Fruit fly (Drosophila melanogaster) whole organism, embryonic: ENCODE measurements around the gene Sumo.

Experiments used
- Abd-B ChIP-seq: fragments of 200-800 bp; sonication (Bioruptor generic); optimal IDR thresholded peaks from 2 replicates; lab custom pipeline; 2018; ENCODE audit warnings: missing biosample characterization, mild to moderate bottlenecking, missing genetic modification characterization, moderate library complexity
- Awh ChIP-seq: fragments of 200-800 bp; sonication (Bioruptor generic); IDR thresholded peaks from 2 replicates; pipeline ENCODE4, ENCODE4 v1.3.6; 2022; ENCODE audit warnings: missing biosample characterization, missing genetic modification characterization
- CG10267 ChIP-seq: fragments of 200-800 bp; sonication (Bioruptor generic); optimal IDR thresholded peaks from 2 replicates; lab custom pipeline; 2018; ENCODE audit warnings: missing biosample characterization, mild to moderate bottlenecking, missing genetic modification characterization, moderate library complexity
- CG10543 ChIP-seq: fragments of 200-800 bp; sonication (Bioruptor generic); optimal IDR thresholded peaks from 3 replicates; lab custom pipeline; 2017; ENCODE audit warnings: missing biosample characterization, mild to moderate bottlenecking, missing genetic modification characterization, moderate library complexity
- CG10959 ChIP-seq: fragments of 200-800 bp; sonication (Bioruptor generic); IDR thresholded peaks from 2 replicates; pipeline ENCODE4 v1.3.6; 2022; ENCODE audit warnings: missing biosample characterization, missing genetic modification characterization
- CG11723 ChIP-seq: fragments of 200-800 bp; sonication (Bioruptor generic); optimal IDR thresholded peaks from 2 replicates; lab custom pipeline; 2017; ENCODE audit warnings: missing biosample characterization, mild to moderate bottlenecking, missing genetic modification characterization
- CG12942 ChIP-seq: fragments of 200-800 bp; sonication (Bioruptor generic); optimal IDR thresholded peaks from 3 replicates; lab custom pipeline; 2016; ENCODE audit warnings: missing biosample characterization, missing genetic modification characterization
- CG13287 ChIP-seq: fragments of 200-800 bp; sonication (Bioruptor generic); IDR thresholded peaks from 2 replicates; pipeline ENCODE4 v1.3.6; 2022; ENCODE audit warnings: missing biosample characterization, missing genetic modification characterization; ENCODE audit not compliant: partially characterized antibody
- CG14710 ChIP-seq: fragments of 200-800 bp; sonication (Bioruptor generic); optimal IDR thresholded peaks from 3 replicates; lab custom pipeline; 2019; ENCODE audit warnings: missing biosample characterization, mild to moderate bottlenecking, missing genetic modification characterization, moderate library complexity
- CG14860 ChIP-seq: fragments of 200-800 bp; sonication (Bioruptor generic); IDR thresholded peaks from 3 replicates; pipeline ENCODE4 v1.3.6; 2022; ENCODE audit warnings: missing biosample characterization, missing genetic modification characterization; ENCODE audit not compliant: partially characterized antibody
- CG1603 ChIP-seq: fragments of 200-800 bp; sonication (Bioruptor generic); optimal IDR thresholded peaks from 2 replicates; lab custom pipeline; 2019; ENCODE audit warnings: missing biosample characterization, mild to moderate bottlenecking, missing genetic modification characterization, moderate library complexity
- CG17186 ChIP-seq: fragments of 200-800 bp; sonication (Bioruptor generic); optimal IDR thresholded peaks from 3 replicates; lab custom pipeline; 2017; ENCODE audit warnings: missing biosample characterization, missing genetic modification reagents, missing genetic modification characterization
- CG1792 ChIP-seq: fragments of 200-800 bp; sonication (Bioruptor generic); optimal IDR thresholded peaks from 2 replicates; lab custom pipeline; 2016; ENCODE audit warnings: missing biosample characterization, missing genetic modification characterization
- CG18619 ChIP-seq: fragments of 200-800 bp; sonication (Bioruptor generic); optimal IDR thresholded peaks from 3 replicates; lab custom pipeline; 2017; ENCODE audit warnings: missing biosample characterization, mild to moderate bottlenecking, missing genetic modification characterization
- CG2129 ChIP-seq: fragments of 200-800 bp; sonication (Bioruptor generic); IDR thresholded peaks from 2 replicates; pipeline ENCODE4 v1.3.6; 2022; ENCODE audit warnings: missing biosample characterization, missing genetic modification characterization; ENCODE audit not compliant: partially characterized antibody
- CG2678 ChIP-seq: fragments of 200-800 bp; sonication (Bioruptor generic); optimal IDR thresholded peaks from 3 replicates; lab custom pipeline; 2019; ENCODE audit warnings: missing biosample characterization, mild to moderate bottlenecking, missing genetic modification characterization, moderate library complexity
- CG2712 ChIP-seq: fragments of 200-800 bp; optimal IDR thresholded peaks from 3 replicates; lab custom pipeline; 2019; ENCODE audit warnings: missing biosample characterization, mild to moderate bottlenecking, missing genetic modification characterization, moderate library complexity
- CG3065 ChIP-seq: fragments of 200-800 bp; sonication (Bioruptor generic); optimal IDR thresholded peaks from 2 replicates; lab custom pipeline; 2016; ENCODE audit warnings: missing biosample characterization, missing genetic modification characterization
- CG31365 ChIP-seq: fragments of 200-800 bp; sonication (Bioruptor generic); optimal IDR thresholded peaks from 2 replicates; lab custom pipeline; 2018; ENCODE audit warnings: missing biosample characterization, mild to moderate bottlenecking, missing genetic modification characterization
- CG32532 ChIP-seq: fragments of 200-800 bp; sonication (Bioruptor generic); IDR thresholded peaks from 2 replicates; pipeline ENCODE4 v1.3.6; 2022; ENCODE audit warnings: missing biosample characterization, missing genetic modification characterization
- CG34422 ChIP-seq: fragments of 200-800 bp; sonication (Bioruptor generic); IDR thresholded peaks from 3 replicates; pipeline ENCODE4 v1.3.6; 2022; ENCODE audit warnings: missing biosample characterization, missing genetic modification characterization
- CG42726 ChIP-seq: fragments of 200-800 bp; sonication (Bioruptor generic); IDR thresholded peaks from 2 replicates; pipeline ENCODE4 v1.3.6; 2022; ENCODE audit warnings: missing biosample characterization, missing genetic modification characterization; ENCODE audit not compliant: partially characterized antibody
- CG4360 ChIP-seq: fragments of 200-800 bp; sonication (Bioruptor generic); IDR thresholded peaks from 2 replicates; pipeline ENCODE4 v1.3.6; 2022; ENCODE audit warnings: missing biosample characterization, missing genetic modification characterization
- CG4854 ChIP-seq: fragments of 200-800 bp; sonication (Bioruptor generic); optimal IDR thresholded peaks from 2 replicates; lab custom pipeline; 2016; ENCODE audit warnings: missing biosample characterization, missing genetic modification characterization, inconsistent platforms
- CG7372 ChIP-seq: fragments of 200-800 bp; sonication (Bioruptor generic); IDR thresholded peaks from 2 replicates; pipeline ENCODE4 v1.3.6; 2022; ENCODE audit warnings: missing biosample characterization, missing genetic modification characterization
- CG9215 ChIP-seq: fragments of 200-800 bp; sonication (Bioruptor generic); IDR thresholded peaks from 2 replicates; pipeline ENCODE4 v1.3.6; 2022; ENCODE audit warnings: missing biosample characterization, missing genetic modification characterization
- Dp ChIP-seq: fragments of 200-800 bp; sonication (Bioruptor generic); optimal IDR thresholded peaks from 2 replicates; lab custom pipeline; 2018; ENCODE audit warnings: missing biosample characterization, mild to moderate bottlenecking, missing genetic modification characterization, moderate library complexity
- ERR ChIP-seq: fragments of 200-800 bp; sonication (Bioruptor generic); optimal IDR thresholded peaks from 2 replicates; lab custom pipeline; 2016; ENCODE audit warnings: missing biosample characterization, missing genetic modification characterization
- Eip74EF ChIP-seq, 2 experiments: fragments of 200-800 bp in 1 of 2; fragments of >200 bp in 1 of 2; sonication (Bioruptor generic) in 1 of 2; optimal IDR thresholded peaks; 2 replicates each; lab custom pipeline; 2017 to 2019; ENCODE audit warnings: missing biosample characterization in 2 of 2, missing genetic modification characterization in 2 of 2, mild to moderate bottlenecking in 1 of 2, moderate library complexity in 1 of 2
- Hand ChIP-seq: fragments of 200-800 bp; sonication (Bioruptor generic); optimal IDR thresholded peaks from 2 replicates; lab custom pipeline; 2017; ENCODE audit warnings: mild to moderate bottlenecking, missing biosample characterization, missing genetic modification reagents, missing genetic modification characterization
- Hr3 ChIP-seq: fragments of 200-800 bp; sonication (Bioruptor generic); optimal IDR thresholded peaks from 3 replicates; lab custom pipeline; 2016; ENCODE audit warnings: missing biosample characterization, missing genetic modification characterization
- Hr78 ChIP-seq, 2 experiments: fragments of 200-800 bp in 1 of 2; fragments of >200 bp in 1 of 2; sonication (Bioruptor generic) in 1 of 2; optimal IDR thresholded peaks; 2 replicates each; lab custom pipeline; 2017 to 2019; ENCODE audit warnings: missing biosample characterization in 2 of 2, missing genetic modification characterization in 2 of 2, mild to moderate bottlenecking in 1 of 2, moderate library complexity in 1 of 2
- Med ChIP-seq: fragments of 200-800 bp; sonication (Bioruptor generic); peaks from one replicate; lab custom pipeline; 2016; ENCODE audit warnings: missing biosample characterization, missing genetic modification characterization, mild to moderate bottlenecking, inconsistent platforms, moderate library complexity
- Myb ChIP-seq: fragments of 200-800 bp; sonication (Bioruptor generic); optimal IDR thresholded peaks from 2 replicates; lab custom pipeline; 2016; ENCODE audit warnings: missing biosample characterization, missing genetic modification characterization
- PHDP ChIP-seq: fragments of 200-800 bp; sonication (Bioruptor generic); optimal IDR thresholded peaks from 3 replicates; lab custom pipeline; 2018; ENCODE audit warnings: missing biosample characterization, mild to moderate bottlenecking, missing genetic modification characterization, moderate library complexity
- Pdp1 ChIP-seq, 2 experiments: fragments of 200-800 bp; sonication (Bioruptor generic); optimal IDR thresholded peaks; 3 replicates each; lab custom pipeline; 2016; ENCODE audit warnings: missing biosample characterization in 2 of 2, missing genetic modification characterization in 2 of 2, mild to moderate bottlenecking in 1 of 2, moderate library complexity in 1 of 2
- Rfx ChIP-seq: fragments of 200-800 bp; sonication (Bioruptor generic); IDR thresholded peaks from 2 replicates; pipeline ENCODE4 v1.3.6; 2022; ENCODE audit warnings: missing biosample characterization, missing genetic modification characterization
- Sox100B ChIP-seq: fragments of 200-800 bp; sonication (Bioruptor generic); optimal IDR thresholded peaks from 3 replicates; lab custom pipeline; 2018; ENCODE audit warnings: missing biosample characterization, mild to moderate bottlenecking, missing genetic modification characterization
- ab ChIP-seq: fragments of 200-800 bp; sonication (Bioruptor generic); optimal IDR thresholded peaks from 2 replicates; lab custom pipeline; 2016; ENCODE audit warnings: missing biosample characterization, missing genetic modification characterization
- chif ChIP-seq, 2 experiments: fragments of 200-800 bp; sonication (Bioruptor generic); optimal IDR thresholded peaks; 3 replicates each; lab custom pipeline; 2016; ENCODE audit warnings: missing biosample characterization in 2 of 2, missing genetic modification characterization in 2 of 2
- crp ChIP-seq, 2 experiments: fragments of 200-800 bp; sonication (Bioruptor generic); optimal IDR thresholded peaks; 2 replicates in 1 of 2; 3 replicates in 1 of 2; lab custom pipeline; 2017; ENCODE audit warnings: missing biosample characterization in 2 of 2, missing genetic modification characterization in 2 of 2, mild to moderate bottlenecking in 1 of 2, moderate library complexity in 1 of 2
- gfzf ChIP-seq: fragments of 200-800 bp; sonication (Bioruptor generic); optimal IDR thresholded peaks from 2 replicates; lab custom pipeline; 2016; ENCODE audit warnings: missing biosample characterization, mild to moderate bottlenecking, missing genetic modification characterization, moderate library complexity
- nom ChIP-seq: fragments of 200-800 bp; sonication (Bioruptor generic); optimal IDR thresholded peaks from 2 replicates; lab custom pipeline; 2017; ENCODE audit warnings: missing biosample characterization, missing genetic modification characterization, mild to moderate bottlenecking, moderate library complexity, missing genetic modification reagents
- pzg ChIP-seq: fragments of 200-800 bp; sonication (Bioruptor generic); optimal IDR thresholded peaks from 3 replicates; lab custom pipeline; 2018; ENCODE audit warnings: missing biosample characterization, mild to moderate bottlenecking, missing genetic modification characterization, moderate library complexity
- row ChIP-seq: fragments of 200-800 bp; sonication (Bioruptor generic); IDR thresholded peaks from 3 replicates; pipeline ENCODE4 v1.3.6; 2022; ENCODE audit warnings: missing biosample characterization, missing genetic modification characterization
- sens ChIP-seq: fragments of 200-800 bp; sonication (Bioruptor generic); peaks from one replicate; lab custom pipeline; 2016; ENCODE audit warnings: missing biosample characterization, missing genetic modification characterization
- trem ChIP-seq: fragments of 200-800 bp; optimal IDR thresholded peaks from 3 replicates; lab custom pipeline; 2019; ENCODE audit warnings: missing biosample characterization, mild to moderate bottlenecking, missing genetic modification characterization, moderate library complexity
- unpg ChIP-seq: fragments of 200-800 bp; sonication (Bioruptor generic); optimal IDR thresholded peaks from 3 replicates; lab custom pipeline; 2018; ENCODE audit warnings: missing biosample characterization, mild to moderate bottlenecking, missing genetic modification characterization, moderate library complexity
- z ChIP-seq: fragments of 200-800 bp; sonication (Bioruptor generic); IDR thresholded peaks from 3 replicates; pipeline ENCODE4 v1.3.6; 2022; ENCODE audit warnings: missing biosample characterization, missing genetic modification characterization
- zen2 ChIP-seq: fragments of 200-800 bp; sonication (Bioruptor generic); IDR thresholded peaks from 3 replicates; pipeline ENCODE4 v1.3.6; 2022; ENCODE audit warnings: missing biosample characterization, missing genetic modification characterization; ENCODE audit not compliant: partially characterized antibody

Gene Sumo

DNA sequence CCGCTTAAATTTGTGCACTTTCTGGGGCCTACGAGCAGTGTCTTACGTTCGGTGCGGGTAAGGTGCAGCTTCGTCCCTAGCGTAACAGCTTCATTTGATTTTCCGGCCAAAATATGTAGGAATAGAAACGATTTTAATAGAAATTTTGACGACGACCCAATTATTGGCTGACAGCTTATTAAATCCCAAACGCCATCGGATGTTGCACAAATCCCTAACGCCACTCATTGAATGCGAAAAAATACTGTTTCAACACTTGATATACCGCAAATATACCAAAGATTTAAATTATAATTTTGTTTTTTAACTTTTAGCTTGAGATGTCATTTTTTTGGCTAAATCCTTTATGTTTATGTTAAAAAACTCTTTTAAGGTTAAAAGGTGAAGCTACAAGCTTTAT lies 22.4 kb downstream of the Sumo start, which contains the start of gene Fgop2 (continued):
- no peak for TF ChIP-seq zen2 (GFP tag; lab: Robert Waterston, UW)
- TF ChIP-seq nom (GFP tag; lab: Kevin White, UChicago) = no peak
- TF ChIP-seq sens (GFP tag; lab: Kevin White, UChicago) = no peak
- peak; percentile 74 for TF ChIP-seq Dp (GFP tag; lab: Kevin White, UChicago)
- no peak for TF ChIP-seq CG14860 (GFP tag; lab: Robert Waterston, UW)
- TF ChIP-seq crp (GFP tag; optimal IDR thresholded peaks at IDR 0.05; lab: Kevin White, UChicago) = no peak
- no peak for TF ChIP-seq CG17186 (GFP tag; lab: Kevin White, UChicago)
- TF ChIP-seq ab (GFP tag; lab: Kevin White, UChicago) = no peak
- no peak for TF ChIP-seq CG34422 (GFP tag; lab: Robert Waterston, UW)
- TF ChIP-seq Hr78 (GFP tag; optimal IDR thresholded peaks at IDR 0.05; lab: Kevin White, UChicago) = no peak
- no peak for TF ChIP-seq CG7372 (GFP tag; lab: Robert Waterston, UW)
- no peak for TF ChIP-seq CG10959 (GFP tag; lab: Robert Waterston, UW)
- peak; percentile 47 for TF ChIP-seq Med
- TF ChIP-seq CG32532 (GFP tag; lab: Robert Waterston, UW) = no peak
- no peak for TF ChIP-seq CG2678 (tag; lab: Kevin White, UChicago)
- TF ChIP-seq Abd-B = no peak
- peak; percentile 30 for TF ChIP-seq CG10267
- TF ChIP-seq CG10543 (GFP tag; lab: Kevin White, UChicago) = no peak
- peak; percentile 91 for TF ChIP-seq gfzf (GFP tag; lab: Kevin White, UChicago)
- no peak for TF ChIP-seq CG18619
- TF ChIP-seq CG1792 (GFP tag; lab: Kevin White, UChicago) = no peak
- TF ChIP-seq Myb = peak; percentile 4
- peak; percentile 38; the same call in 1 of the 2 replicates for TF ChIP-seq CG13287 (GFP tag; lab: Robert Waterston, UW)
- no peak for TF ChIP-seq Hand (GFP tag; lab: Kevin White, UChicago)
- TF ChIP-seq CG14710 (tag; lab: Kevin White, UChicago) = peak; percentile 41
- peak; percentile 36 for TF ChIP-seq Hr3 (GFP tag; lab: Kevin White, UChicago)
- no peak for TF ChIP-seq CG42726 (GFP tag; lab: Robert Waterston, UW)
- no peak for TF ChIP-seq CG4360 (GFP tag; lab: Robert Waterston, UW)
- no peak for TF ChIP-seq CG12942
- no peak for TF ChIP-seq CG11723 (GFP tag; lab: Kevin White, UChicago)
- peak; percentile 4 for TF ChIP-seq CG2712
- TF ChIP-seq Sox100B = no peak
- TF ChIP-seq CG4854 = no peak
- TF ChIP-seq PHDP (tag; lab: Kevin White, UChicago) = no peak
- no peak for TF ChIP-seq Awh (GFP tag; lab: Robert Waterston, UW)
- TF ChIP-seq CG31365 (tag; lab: Kevin White, UChicago) = no peak
- TF ChIP-seq chif (GFP tag; optimal IDR thresholded peaks at IDR 0.05; lab: Kevin White, UChicago) = no peak
- no peak for TF ChIP-seq CG2129 (GFP tag; lab: Robert Waterston, UW)
- TF ChIP-seq CG9215 (GFP tag; lab: Robert Waterston, UW) = no peak
- TF ChIP-seq unpg (GFP tag; lab: Kevin White, UChicago) = no peak
- TF ChIP-seq ERR (GFP tag; lab: Kevin White, UChicago) = no peak
- no peak for TF ChIP-seq z (GFP tag; lab: Robert Waterston, UW)
- peak; percentile 51 for TF ChIP-seq CG1603 (tag; lab: Kevin White, UChicago)
- no peak for TF ChIP-seq Eip74EF (GFP tag; optimal IDR thresholded peaks at IDR 0.05; lab: Kevin White, UChicago)
- TF ChIP-seq trem = peak; percentile 41
- TF ChIP-seq CG3065 (GFP tag; lab: Kevin White, UChicago) = no peak
- TF ChIP-seq row (GFP tag; lab: Robert Waterston, UW) = no peak
- TF ChIP-seq Rfx (GFP tag; lab: Robert Waterston, UW) = no peak
- peak; percentile 61 for TF ChIP-seq pzg
- no peak for TF ChIP-seq Pdp1 (GFP tag; optimal IDR thresholded peaks at IDR 0.05; lab: Kevin White, UChicago)
